Fruit fly (Drosophila melanogaster) whole organism, embryonic: ENCODE data around the gene GC.

Experiments used
- Bgb ChIP-seq: fragments of 200-800 bp; sonication (Bioruptor generic); IDR thresholded peaks from 2 replicates; pipeline ENCODE4 v1.3.6; 2022; ENCODE audit warnings: missing biosample characterization, missing genetic modification characterization; ENCODE audit not compliant: partially characterized antibody
- BtbVII ChIP-seq: fragments of 200-800 bp; sonication (Bioruptor generic); optimal IDR thresholded peaks from 3 replicates; lab custom pipeline; 2017; ENCODE audit warnings: missing biosample characterization, mild to moderate bottlenecking, missing genetic modification characterization
- CG16815 ChIP-seq: fragments of 200-800 bp; sonication (Bioruptor generic); optimal IDR thresholded peaks from 3 replicates; lab custom pipeline; 2017; ENCODE audit warnings: missing biosample characterization, mild to moderate bottlenecking, missing genetic modification characterization
- CG16863 ChIP-seq: fragments of 200-800 bp; sonication (Bioruptor generic); optimal IDR thresholded peaks from 3 replicates; lab custom pipeline; 2016; ENCODE audit warnings: missing biosample characterization, missing genetic modification characterization
- CG17912 ChIP-seq: fragments of 200-800 bp; sonication (Bioruptor generic); optimal IDR thresholded peaks from 2 replicates; lab custom pipeline; 2018; ENCODE audit warnings: missing biosample characterization, mild to moderate bottlenecking, missing genetic modification characterization
- CG1832 ChIP-seq: fragments of 200-800 bp; sonication (Bioruptor generic); optimal IDR thresholded peaks from 2 replicates; lab custom pipeline; 2017; ENCODE audit warnings: missing biosample characterization, mild to moderate bottlenecking, missing genetic modification characterization, inconsistent platforms
- CG2129 ChIP-seq: fragments of 200-800 bp; sonication (Bioruptor generic); IDR thresholded peaks from 2 replicates; pipeline ENCODE4 v1.3.6; 2022; ENCODE audit warnings: missing biosample characterization, missing genetic modification characterization; ENCODE audit not compliant: partially characterized antibody
- CG31224 ChIP-seq: fragments of 200-800 bp; sonication (Bioruptor generic); IDR thresholded peaks from 2 replicates; pipeline ENCODE4 v1.3.6; 2022; ENCODE audit warnings: missing biosample characterization, missing genetic modification characterization
- CG31365 ChIP-seq: fragments of 200-800 bp; sonication (Bioruptor generic); optimal IDR thresholded peaks from 2 replicates; lab custom pipeline; 2018; ENCODE audit warnings: missing biosample characterization, mild to moderate bottlenecking, missing genetic modification characterization
- CG3407 ChIP-seq: fragments of 200-800 bp; sonication (Bioruptor generic); optimal IDR thresholded peaks from 2 replicates; lab custom pipeline; 2018; ENCODE audit warnings: missing biosample characterization, mild to moderate bottlenecking, missing genetic modification characterization
- CG7839 ChIP-seq: fragments of 200-800 bp; sonication (Bioruptor generic); optimal IDR thresholded peaks from 3 replicates; lab custom pipeline; 2018; ENCODE audit warnings: missing biosample characterization, mild to moderate bottlenecking, missing genetic modification characterization, moderate library complexity
- CG7928 ChIP-seq: fragments of 200-800 bp; sonication (Bioruptor generic); optimal IDR thresholded peaks from 2 replicates; lab custom pipeline; 2017; ENCODE audit warnings: missing biosample characterization, mild to moderate bottlenecking, missing genetic modification characterization
- CG8359 ChIP-seq: fragments of 200-800 bp; sonication (Bioruptor generic); optimal IDR thresholded peaks from 2 replicates; lab custom pipeline; 2017; ENCODE audit warnings: missing biosample characterization, mild to moderate bottlenecking, missing genetic modification characterization, borderline replicate concordance
- CG8924 ChIP-seq: fragments of 200-800 bp; optimal IDR thresholded peaks from 3 replicates; lab custom pipeline; 2019; ENCODE audit warnings: missing biosample characterization, mild to moderate bottlenecking, missing genetic modification characterization, moderate library complexity
- CG9727 ChIP-seq: fragments of 200-800 bp; sonication (Bioruptor generic); optimal IDR thresholded peaks from 3 replicates; lab custom pipeline; 2017; ENCODE audit warnings: missing biosample characterization, mild to moderate bottlenecking, missing genetic modification characterization
- CG9932 ChIP-seq: fragments of 200-800 bp; sonication (Bioruptor generic); IDR thresholded peaks from 2 replicates; pipeline ENCODE4 v1.3.6; 2022; ENCODE audit warnings: missing biosample characterization, missing genetic modification characterization
- Chrac-16 ChIP-seq: fragments of 200-800 bp; sonication (Bioruptor generic); optimal IDR thresholded peaks from 3 replicates; lab custom pipeline; 2016; ENCODE audit warnings: missing biosample characterization, missing genetic modification characterization
- D19A ChIP-seq: fragments of 200-800 bp; optimal IDR thresholded peaks from 3 replicates; lab custom pipeline; 2019; ENCODE audit warnings: missing biosample characterization, mild to moderate bottlenecking, missing genetic modification characterization, moderate library complexity
- D19B ChIP-seq: fragments of 200-800 bp; sonication (Bioruptor generic); optimal IDR thresholded peaks from 2 replicates; lab custom pipeline; 2017; ENCODE audit warnings: missing biosample characterization, mild to moderate bottlenecking, missing genetic modification characterization
- Drgx ChIP-seq: fragments of 200-800 bp; sonication (Bioruptor generic); IDR thresholded peaks from 2 replicates; pipeline ENCODE4 v1.3.6; 2022; ENCODE audit warnings: missing biosample characterization, missing genetic modification characterization
- Fer1 ChIP-seq: fragments of 200-800 bp; sonication (Bioruptor generic); optimal IDR thresholded peaks from 2 replicates; lab custom pipeline; 2017; ENCODE audit warnings: missing biosample characterization, mild to moderate bottlenecking, missing genetic modification characterization
- HLH4C ChIP-seq: fragments of 200-800 bp; sonication (Bioruptor generic); IDR thresholded peaks from 3 replicates; pipeline ENCODE4 v1.3.6; 2022; ENCODE audit warnings: missing biosample characterization, missing genetic modification characterization; ENCODE audit not compliant: partially characterized antibody
- HLHmδ ChIP-seq: fragments of 200-800 bp; sonication (Bioruptor generic); optimal IDR thresholded peaks from 2 replicates; lab custom pipeline; 2018; ENCODE audit warnings: missing biosample characterization, mild to moderate bottlenecking, missing genetic modification characterization, moderate library complexity
- HmgZ ChIP-seq: fragments of 200-800 bp; sonication (Bioruptor generic); optimal IDR thresholded peaks from 2 replicates; lab custom pipeline; 2018; ENCODE audit warnings: missing biosample characterization, mild to moderate bottlenecking, missing genetic modification characterization
- Mad ChIP-seq: fragments of 200-800 bp; sonication (Bioruptor generic); optimal IDR thresholded peaks from 2 replicates; lab custom pipeline; 2016; ENCODE audit warnings: missing biosample characterization, missing genetic modification characterization
- NFAT ChIP-seq: fragments of 200-800 bp; sonication (Bioruptor generic); IDR thresholded peaks from 2 replicates; pipeline ENCODE4 v1.3.6; 2022; ENCODE audit warnings: missing biosample characterization, missing genetic modification characterization
- Nf-YA ChIP-seq: fragments of 200-800 bp; sonication (Bioruptor generic); IDR thresholded peaks from 2 replicates; pipeline ENCODE4 v1.3.6; 2022; ENCODE audit warnings: missing biosample characterization, missing genetic modification characterization
- Nf-YC ChIP-seq: fragments of 200-800 bp; optimal IDR thresholded peaks from 3 replicates; lab custom pipeline; 2019; ENCODE audit warnings: missing biosample characterization, mild to moderate bottlenecking, missing genetic modification characterization, moderate library complexity
- Sry-β ChIP-seq: fragments of 200-800 bp; sonication (Bioruptor generic); optimal IDR thresholded peaks from 2 replicates; lab custom pipeline; 2018; ENCODE audit warnings: missing biosample characterization, mild to moderate bottlenecking, missing genetic modification characterization, moderate library complexity
- ab ChIP-seq: fragments of 200-800 bp; sonication (Bioruptor generic); optimal IDR thresholded peaks from 2 replicates; lab custom pipeline; 2016; ENCODE audit warnings: missing biosample characterization, missing genetic modification characterization
- abd-A ChIP-seq: fragments of 200-800 bp; sonication (Bioruptor generic); optimal IDR thresholded peaks from 3 replicates; lab custom pipeline; 2019; ENCODE audit warnings: missing biosample characterization, mild to moderate bottlenecking, missing genetic modification characterization, moderate library complexity
- amos ChIP-seq: fragments of 200-800 bp; sonication (Bioruptor generic); IDR thresholded peaks from 2 replicates; pipeline ENCODE4 v1.3.6; 2022; ENCODE audit warnings: missing biosample characterization, missing genetic modification characterization; ENCODE audit not compliant: partially characterized antibody
- az2 ChIP-seq: fragments of 200-800 bp; sonication (Bioruptor generic); optimal IDR thresholded peaks from 3 replicates; lab custom pipeline; 2016; ENCODE audit warnings: missing biosample characterization, missing genetic modification characterization
- bbx ChIP-seq: fragments of 200-800 bp; sonication (Bioruptor generic); IDR thresholded peaks from 2 replicates; pipeline ENCODE4 v1.3.6; 2022; ENCODE audit warnings: missing biosample characterization, missing genetic modification characterization; ENCODE audit not compliant: partially characterized antibody
- cg ChIP-seq: fragments of 200-800 bp; sonication (Bioruptor generic); optimal IDR thresholded peaks from 3 replicates; lab custom pipeline; 2019; ENCODE audit warnings: missing biosample characterization, mild to moderate bottlenecking, missing genetic modification characterization, moderate library complexity
- chn ChIP-seq: fragments of 200-800 bp; sonication (Bioruptor generic); optimal IDR thresholded peaks from 2 replicates; lab custom pipeline; 2016; ENCODE audit warnings: missing biosample characterization, missing genetic modification characterization
- ems ChIP-seq: fragments of 200-800 bp; sonication (Bioruptor generic); optimal IDR thresholded peaks from 3 replicates; lab custom pipeline; 2016; ENCODE audit warnings: missing biosample characterization, missing genetic modification characterization
- gfzf ChIP-seq: fragments of 200-800 bp; sonication (Bioruptor generic); optimal IDR thresholded peaks from 2 replicates; lab custom pipeline; 2016; ENCODE audit warnings: missing biosample characterization, mild to moderate bottlenecking, missing genetic modification characterization, moderate library complexity
- grau ChIP-seq: fragments of 200-800 bp; optimal IDR thresholded peaks from 3 replicates; lab custom pipeline; 2019; ENCODE audit warnings: missing biosample characterization, mild to moderate bottlenecking, missing genetic modification characterization, moderate library complexity
- kah ChIP-seq: fragments of 200-800 bp; sonication (Bioruptor generic); optimal IDR thresholded peaks from 2 replicates; lab custom pipeline; 2018; ENCODE audit warnings: missing biosample characterization, mild to moderate bottlenecking, missing genetic modification characterization
- lilli ChIP-seq: fragments of 200-800 bp; sonication (Bioruptor generic); optimal IDR thresholded peaks from 3 replicates; lab custom pipeline; 2016; ENCODE audit warnings: missing biosample characterization, missing genetic modification characterization
- lov ChIP-seq, 2 experiments: fragments of 200-800 bp in 1 of 2; fragments of >200 bp in 1 of 2; sonication (Bioruptor generic) in 1 of 2; IDR thresholded peaks in 1 of 2; optimal IDR thresholded peaks in 1 of 2; 2 replicates in 1 of 2; 3 replicates in 1 of 2; pipeline versions ENCODE4 v1.3.6 to Lab custom; 2017 to 2022; ENCODE audit warnings: missing biosample characterization in 1 of 2, missing genetic modification characterization in 1 of 2
- mirr ChIP-seq: fragments of 200-800 bp; sonication (Bioruptor generic); optimal IDR thresholded peaks from 3 replicates; lab custom pipeline; 2018; ENCODE audit warnings: missing biosample characterization, mild to moderate bottlenecking, missing genetic modification characterization
- pb ChIP-seq: fragments of 200-800 bp; sonication (Bioruptor generic); optimal IDR thresholded peaks from 3 replicates; lab custom pipeline; 2016; ENCODE audit warnings: missing biosample characterization, missing genetic modification characterization
- phol ChIP-seq: fragments of 200-800 bp; sonication (Bioruptor generic); optimal IDR thresholded peaks from 3 replicates; lab custom pipeline; 2018; ENCODE audit warnings: missing biosample characterization, mild to moderate bottlenecking, missing genetic modification characterization, moderate library complexity
- pros ChIP-seq: fragments of 200-800 bp; sonication (Bioruptor generic); optimal IDR thresholded peaks from 3 replicates; lab custom pipeline; 2019; ENCODE audit warnings: missing biosample characterization, mild to moderate bottlenecking, missing genetic modification characterization, moderate library complexity
- sisA ChIP-seq: fragments of 200-800 bp; sonication (Bioruptor generic); IDR thresholded peaks from 2 replicates; pipeline ENCODE4 v1.3.6; 2022; ENCODE audit warnings: missing biosample characterization, missing genetic modification characterization
- sqz ChIP-seq: fragments of 200-800 bp; sonication (Bioruptor generic); optimal IDR thresholded peaks from 3 replicates; lab custom pipeline; 2018; ENCODE audit warnings: missing biosample characterization, mild to moderate bottlenecking, missing genetic modification characterization
- sug ChIP-seq: fragments of 200-800 bp; optimal IDR thresholded peaks from 2 replicates; lab custom pipeline; 2019; ENCODE audit warnings: missing biosample characterization, mild to moderate bottlenecking, missing genetic modification characterization, moderate library complexity
- zfh2 ChIP-seq: fragments of 200-800 bp; sonication (Bioruptor generic); optimal IDR thresholded peaks from 2 replicates; lab custom pipeline; 2016; ENCODE audit warnings: missing biosample characterization, missing genetic modification characterization

The GC gene

dm6 chr3L:1664876-1665275, 35.8 kb upstream of the GC start, which contains the start of the genes Srrm234 and CG7974:
Srrm234 (minus strand) TSS chr3L:1665064.
CG7974 (plus strand) TSS chr3L:1665138.
- TF ChIP-seq CG17912 (GFP tag; lab: Kevin White, UChicago) (peak; percentile 2), HLHmδ (GFP tag; lab: Kevin White, UChicago) (no peak), CG7928 (no peak), cg (GFP tag; lab: Kevin White, UChicago) (no peak), lov (optimal IDR thresholded peaks at IDR 0.05; lab: Kevin White, UChicago) (no peak), lov (GFP tag; IDR thresholded peaks at IDR 0.05; lab: Robert Waterston, UW) (no peak), Drgx (GFP tag; lab: Robert Waterston, UW) (no peak), CG1832 (GFP tag; lab: Kevin White, UChicago) (no peak), gfzf (GFP tag; lab: Kevin White, UChicago) (peak; percentile 88), Chrac-16 (GFP tag; lab: Kevin White, UChicago) (no peak), Mad (GFP tag; lab: Kevin White, UChicago) (no peak), CG9932 (GFP tag; lab: Robert Waterston, UW) (no peak), mirr (GFP tag; lab: Kevin White, UChicago) (no peak), CG31224 (GFP tag; lab: Robert Waterston, UW) (no peak), Nf-YC (tag; lab: Kevin White, UChicago) (peak; percentile 13), Sry-β (GFP tag; lab: Kevin White, UChicago) (peak; percentile 50), ems (no peak), phol (tag; lab: Kevin White, UChicago) (peak; percentile 53), lilli (GFP tag; lab: Kevin White, UChicago) (no peak), HmgZ (peak; percentile 20), Bgb (GFP tag; lab: Robert Waterston, UW) (peak; percentile 38; the same call in 1 of the 2 replicates), ab (GFP tag; lab: Kevin White, UChicago) (no peak), D19B (GFP tag; lab: Kevin White, UChicago) (no peak), CG7839 (no peak), sug (tag; lab: Kevin White, UChicago) (no peak), az2 (GFP tag; lab: Kevin White, UChicago) (no peak), pros (GFP tag; lab: Kevin White, UChicago) (no peak), CG9727 (GFP tag; lab: Kevin White, UChicago) (no peak), kah (GFP tag; lab: Kevin White, UChicago) (no peak), CG8359 (GFP tag; lab: Kevin White, UChicago) (no peak), sisA (GFP tag; lab: Robert Waterston, UW) (no peak), D19A (tag; lab: Kevin White, UChicago) (no peak), CG16863 (GFP tag; lab: Kevin White, UChicago) (no peak), chn (no peak), zfh2 (GFP tag; lab: Kevin White, UChicago) (no peak), BtbVII (GFP tag; lab: Kevin White, UChicago) (no peak), CG31365 (tag; lab: Kevin White, UChicago) (no peak), Fer1 (GFP tag; lab: Kevin White, UChicago) (peak; percentile 12), bbx (peak; percentile 32; the same call in 1 of the 2 replicates), abd-A (tag; lab: Kevin White, UChicago) (no peak), grau (peak; percentile 4), pb (GFP tag; lab: Kevin White, UChicago) (no peak), CG16815 (no peak), CG3407 (GFP tag; lab: Kevin White, UChicago) (no peak), HLH4C (no peak), Nf-YA (GFP tag; lab: Robert Waterston, UW) (no peak), amos (GFP tag; lab: Robert Waterston, UW) (peak; percentile 38; the same call in 1 of the 2 replicates), CG2129 (GFP tag; lab: Robert Waterston, UW) (no peak), CG8924 (tag; lab: Kevin White, UChicago) (peak; percentile 9), NFAT (GFP tag; lab: Robert Waterston, UW) (no peak), sqz (GFP tag; lab: Kevin White, UChicago) (no peak)
